Fruit fly (Drosophila melanogaster): ENCODE results near the gene vri.

dm6 chr2L:5251150-5251549 is 37.6 kb upstream of the vri start:
- TF ChIP-seq fru (optimal IDR thresholded peaks at IDR 0.05) (no peak), luna (GFP tag; optimal IDR thresholded peaks at IDR 0.05) (no peak), CG3838 (GFP tag; optimal IDR thresholded peaks at IDR 0.05) (no peak), h (optimal IDR thresholded peaks at IDR 0.05) (no peak), bsh (GFP tag; optimal IDR thresholded peaks at IDR 0.05) (no peak), bab2 (GFP tag; optimal IDR thresholded peaks at IDR 0.05) (no peak), CG2116 (GFP tag; optimal IDR thresholded peaks at IDR 0.05) (no peak), CG8089 (GFP tag; optimal IDR thresholded peaks at IDR 0.05) (no peak), Oaz (GFP tag; IDR thresholded peaks at IDR 0.05) (no peak), org-1 (GFP tag; optimal IDR thresholded peaks at IDR 0.05) (no peak), ind (GFP tag; optimal IDR thresholded peaks at IDR 0.05) (no peak), CG6791 (GFP tag; IDR thresholded peaks at IDR 0.05; ENCODE audit: partially characterized antibody) (no peak), B-H2 (GFP tag; optimal IDR thresholded peaks at IDR 0.05) (no peak)

Measured in whole organism, embryonic.